Worm (Caenorhabditis elegans): ENCODE results near the gene C49H3.16.

Gene C49H3.16

ce11 chrIV:7927218-7927617 lies 7.0 kb downstream of the C49H3.16 start, which contains the start of gene C49H3.12:
TSS of gene C49H3.12 (minus strand) at chrIV:7927318.
- TF ChIP-seq lsy-2 (tag; optimal IDR thresholded peaks at IDR 0.05) (no peak), bed-3 (GFP tag; optimal IDR thresholded peaks at IDR 0.05) (no peak), unc-120 (tag; optimal IDR thresholded peaks at IDR 0.05; ENCODE audit: poor library complexity, severe bottlenecking) (no peak), drap-1 (GFP tag; optimal IDR thresholded peaks at IDR 0.05) (no peak), ceh-43 (GFP tag; optimal IDR thresholded peaks at IDR 0.05) (no peak), ceh-39 (tag; optimal IDR thresholded peaks at IDR 0.05) (no peak), mep-1 (tag; optimal IDR thresholded peaks at IDR 0.05) (no peak), ztf-11 (tag; optimal IDR thresholded peaks at IDR 0.05) (no peak), nhr-28 (tag; optimal IDR thresholded peaks at IDR 0.05) (no peak), flh-1 (GFP tag; optimal IDR thresholded peaks at IDR 0.05) (no peak), lin-32 (GFP tag; optimal IDR thresholded peaks at IDR 0.05) (no peak), elt-1 (tag; optimal IDR thresholded peaks at IDR 0.05; ENCODE audit: borderline replicate concordance, insufficient read depth) (no peak), blmp-1 (tag; optimal IDR thresholded peaks at IDR 0.05) (no peak), mls-2 (tag; optimal IDR thresholded peaks at IDR 0.05) (no peak), tbx-8 (GFP tag; optimal IDR thresholded peaks at IDR 0.05) (no peak)

- no peak for TF ChIP-seq flh-1 (GFP tag; optimal IDR thresholded peaks at IDR 0.05)
- TF ChIP-seq mep-1 (tag; optimal IDR thresholded peaks at IDR 0.05), result no peak
- TF ChIP-seq ceh-83 (GFP tag; optimal IDR thresholded peaks at IDR 0.05), result no peak
- no peak for TF ChIP-seq unc-62 (GFP tag; optimal IDR thresholded peaks at IDR 0.05)
- TF ChIP-seq lin-32 (GFP tag; optimal IDR thresholded peaks at IDR 0.05), result no peak
- no peak for TF ChIP-seq mab-5 (tag; optimal IDR thresholded peaks at IDR 0.05)
- TF ChIP-seq nhr-237 (tag; optimal IDR thresholded peaks at IDR 0.05), result no peak
- no peak for TF ChIP-seq unc-39 (tag; optimal IDR thresholded peaks at IDR 0.05)
- no peak for TF ChIP-seq bed-3 (GFP tag; optimal IDR thresholded peaks at IDR 0.05)
- TF ChIP-seq hlh-1 (tag; optimal IDR thresholded peaks at IDR 0.05), result no peak
- no peak for TF ChIP-seq nhr-2 (tag; optimal IDR thresholded peaks at IDR 0.05)
- TF ChIP-seq sem-2 (GFP tag; optimal IDR thresholded peaks at IDR 0.05), result no peak
- no peak for TF ChIP-seq ztf-11 (tag; optimal IDR thresholded peaks at IDR 0.05)
- no peak for TF ChIP-seq pha-4 (tag; optimal IDR thresholded peaks at IDR 0.05)
- no peak for TF ChIP-seq cnd-1 (tag; optimal IDR thresholded peaks at IDR 0.05)
- no peak for TF ChIP-seq unc-120 (tag; optimal IDR thresholded peaks at IDR 0.05; ENCODE audit: poor library complexity, severe bottlenecking)
- TF ChIP-seq mls-2 (tag; optimal IDR thresholded peaks at IDR 0.05), result no peak
Observed at ce11 chrIV:7927852-7928251, 7.6 kb downstream of the C49H3.16 start, which contains the start of gene gcy-8. TSS of gene gcy-8 (plus strand) at chrIV:7928152.

ce11 chrIV:7931873-7932272 lies 11.6 kb downstream of the C49H3.16 start:
- TF ChIP-seq sem-2 (GFP tag; optimal IDR thresholded peaks at IDR 0.05), result no peak

- TF ChIP-seq ces-1 (GFP tag; optimal IDR thresholded peaks at IDR 0.05), result no peak
- TF ChIP-seq tbx-8 (GFP tag; optimal IDR thresholded peaks at IDR 0.05), result no peak
- no peak for TF ChIP-seq ham-2 (GFP tag; optimal IDR thresholded peaks at IDR 0.05)
- TF ChIP-seq bed-3 (GFP tag; optimal IDR thresholded peaks at IDR 0.05), result no peak
Observed at ce11 chrIV:7933733-7934132, 13.5 kb downstream of the C49H3.16 start, which contains the start of gene bbs-2. TSS of gene bbs-2 (plus strand) at chrIV:7934033.

ce11 chrIV:7938834-7939233 lies 18.6 kb downstream of the C49H3.16 start, which contains the start of gene F20D12.7:
TSS of gene F20D12.7 (minus strand) at chrIV:7938934.
- TF ChIP-seq pha-4 (tag; optimal IDR thresholded peaks at IDR 0.05) (no peak), drap-1 (GFP tag; optimal IDR thresholded peaks at IDR 0.05) (no peak), lsy-2 (tag; optimal IDR thresholded peaks at IDR 0.05) (no peak)

ce11 chrIV:7940919-7941318 lies 20.7 kb downstream of the C49H3.16 start, which contains the start of gene exc-9:
TSS of gene exc-9 (minus strand) at chrIV:7941019.
- TF ChIP-seq mls-2 (tag; optimal IDR thresholded peaks at IDR 0.05) (no peak), unc-39 (tag; optimal IDR thresholded peaks at IDR 0.05) (no peak), bed-3 (GFP tag; optimal IDR thresholded peaks at IDR 0.05) (no peak), nhr-76 (tag; optimal IDR thresholded peaks at IDR 0.05) (no peak), M03D4.4 (tag; optimal IDR thresholded peaks at IDR 0.05) (no peak), ces-1 (GFP tag; optimal IDR thresholded peaks at IDR 0.05) (no peak), lin-32 (GFP tag; optimal IDR thresholded peaks at IDR 0.05) (no peak), blmp-1 (tag; optimal IDR thresholded peaks at IDR 0.05) (no peak), drap-1 (GFP tag; optimal IDR thresholded peaks at IDR 0.05) (no peak), nhr-237 (tag; optimal IDR thresholded peaks at IDR 0.05) (no peak), zip-8 (tag; optimal IDR thresholded peaks at IDR 0.05) (no peak), hlh-1 (tag; optimal IDR thresholded peaks at IDR 0.05) (no peak), nhr-28 (tag; optimal IDR thresholded peaks at IDR 0.05) (no peak), cnd-1 (tag; optimal IDR thresholded peaks at IDR 0.05) (no peak), unc-120 (tag; optimal IDR thresholded peaks at IDR 0.05; ENCODE audit: poor library complexity, severe bottlenecking) (no peak), ceh-43 (GFP tag; optimal IDR thresholded peaks at IDR 0.05) (no peak), ceh-39 (tag; optimal IDR thresholded peaks at IDR 0.05) (no peak), mab-5 (tag; optimal IDR thresholded peaks at IDR 0.05) (no peak)
